Worm (Caenorhabditis elegans) whole organism, young adult: ENCODE data around the gene col-99.

Experiments
- B0035.1 ChIP-seq: sonication (generic microtip); optimal IDR thresholded peaks from 2 replicates; lab custom pipeline; 2016; ENCODE audit warnings: missing genetic modification characterization, mild to moderate bottlenecking, missing compliant biosample characterization, missing genotype, missing genetic modification reagents
- C06A6.2 ChIP-seq: fragments of 200-800 bp; sonication (Bioruptor generic); conservative IDR thresholded peaks from 2 replicates; pipeline ENCODE4 v1.3.6; 2022; ENCODE audit warnings: missing genetic modification characterization, missing compliant biosample characterization
- F22D6.2 ChIP-seq: sonication (generic microtip); optimal IDR thresholded peaks from 2 replicates; lab custom pipeline; 2016; ENCODE audit warnings: mild to moderate bottlenecking, missing genetic modification characterization, missing compliant biosample characterization
- F33H1.4 ChIP-seq: fragments of 200-800 bp; sonication (Bioruptor generic); IDR thresholded peaks from 2 replicates; pipeline ENCODE4 v1.3.6; 2022; ENCODE audit warnings: missing genetic modification reagents, missing genetic modification characterization, missing compliant biosample characterization
- F57A8.1 ChIP-seq: fragments of 200-800 bp; sonication (Bioruptor generic); optimal IDR thresholded peaks from 2 replicates; lab custom pipeline; 2018; ENCODE audit warnings: mild to moderate bottlenecking, missing genetic modification characterization, moderate library complexity, missing compliant biosample characterization
- aptf-3 ChIP-seq: fragments of 200-800 bp; sonication (Bioruptor generic); IDR thresholded peaks from 2 replicates; pipeline ENCODE4 v1.3.6; 2022; ENCODE audit warnings: missing genetic modification characterization, missing compliant biosample characterization
- attf-3 ChIP-seq: fragments of 200-800 bp; sonication (Bioruptor generic); conservative IDR thresholded peaks from 2 replicates; pipeline ENCODE4 v1.3.6; 2022; ENCODE audit warnings: missing genetic modification reagents, missing genetic modification characterization, missing compliant biosample characterization
- attf-6 ChIP-seq: fragments of 200-800 bp; sonication (Bioruptor generic); IDR thresholded peaks from 2 replicates; pipeline ENCODE4 v1.3.6; 2022; ENCODE audit warnings: missing genetic modification reagents, missing genetic modification characterization, missing compliant biosample characterization
- cebp-2 ChIP-seq: fragments of 200-800 bp; sonication (Bioruptor generic); IDR thresholded peaks from 2 replicates; pipeline ENCODE4 v1.3.6; 2022; ENCODE audit warnings: missing genetic modification characterization, missing compliant biosample characterization
- ceh-27 ChIP-seq: fragments of 200-800 bp; sonication (Bioruptor generic); optimal IDR thresholded peaks from 2 replicates; lab custom pipeline; 2018; ENCODE audit warnings: mild to moderate bottlenecking, missing genetic modification characterization, moderate library complexity, missing compliant biosample characterization
- chd-7 ChIP-seq: sonication (generic microtip); optimal IDR thresholded peaks from 2 replicates; lab custom pipeline; 2016; ENCODE audit warnings: mild to moderate bottlenecking, missing genetic modification characterization, moderate library complexity, missing compliant biosample characterization
- efl-1 ChIP-seq: fragments of 150-350 bp; optimal IDR thresholded peaks from 2 replicates; lab custom pipeline; 2014; ENCODE audit warnings: missing biosample characterization, missing genetic modification reagents, missing genetic modification characterization
- egrh-3 ChIP-seq: fragments of 200-800 bp; sonication (Bioruptor generic); IDR thresholded peaks from 2 replicates; pipeline ENCODE4 v1.3.6; 2022; ENCODE audit warnings: missing genetic modification reagents, missing genetic modification characterization, missing compliant biosample characterization
- ekl-4 ChIP-seq: fragments of 200-800 bp; sonication (Bioruptor generic); IDR thresholded peaks from 2 replicates; pipeline ENCODE4 v1.3.6; 2022; ENCODE audit warnings: missing genetic modification reagents, missing genetic modification characterization, missing compliant biosample characterization
- gei-17 ChIP-seq: fragments of 200-800 bp; sonication (Bioruptor generic); optimal IDR thresholded peaks from 2 replicates; lab custom pipeline; 2018; ENCODE audit warnings: mild to moderate bottlenecking, missing genetic modification characterization, missing compliant biosample characterization
- lag-1 ChIP-seq: fragments of 200-800 bp; sonication (Bioruptor generic); IDR thresholded peaks from 2 replicates; pipeline ENCODE4 v1.3.6; 2022; ENCODE audit warnings: missing genetic modification reagents, missing genetic modification characterization, missing compliant biosample characterization
- lin-26 ChIP-seq: fragments of 200-800 bp; sonication (Bioruptor generic); IDR thresholded peaks from 2 replicates; pipeline ENCODE4 v1.3.6; 2022; ENCODE audit warnings: missing genetic modification reagents, missing genetic modification characterization, missing compliant biosample characterization
- lin-35 ChIP-seq, 3 experiments: fragments of 150-350 bp in 2 of 3; sonication (generic microtip) in 1 of 3; optimal IDR thresholded peaks; 2 replicates each; lab custom pipeline; 2014 to 2018; ENCODE audit warnings: missing biosample characterization in 3 of 3, missing genetic modification characterization in 3 of 3, missing genetic modification reagents in 3 of 3
- lin-40 ChIP-seq: sonication (generic microtip); optimal IDR thresholded peaks from 2 replicates; lab custom pipeline; 2016; ENCODE audit warnings: missing genetic modification characterization, mild to moderate bottlenecking, missing compliant biosample characterization, missing genotype, missing genetic modification reagents
- lsl-1 ChIP-seq: fragments of 200-800 bp; sonication (Bioruptor generic); optimal IDR thresholded peaks from 2 replicates; lab custom pipeline; 2018; ENCODE audit warnings: mild to moderate bottlenecking, missing genetic modification characterization, moderate library complexity, missing compliant biosample characterization
- madf-3 ChIP-seq: fragments of 200-800 bp; sonication (Bioruptor generic); IDR thresholded peaks from 2 replicates; pipeline ENCODE4 v1.3.6; 2022; ENCODE audit warnings: missing genetic modification reagents, missing genetic modification characterization, missing compliant biosample characterization
- madf-6 ChIP-seq: fragments of 200-800 bp; sonication (Bioruptor generic); IDR thresholded peaks from 2 replicates; pipeline ENCODE4 v1.3.6; 2022; ENCODE audit warnings: missing genetic modification reagents, missing genetic modification characterization, missing compliant biosample characterization
- nfya-2 ChIP-seq: fragments of 200-800 bp; sonication (Bioruptor generic); IDR thresholded peaks from 2 replicates; pipeline ENCODE4 v1.3.6; 2022; ENCODE audit warnings: missing genetic modification reagents, missing genetic modification characterization, missing compliant biosample characterization
- nhr-120 ChIP-seq: fragments of 200-800 bp; sonication (Bioruptor generic); IDR thresholded peaks from 2 replicates; pipeline ENCODE4 v1.3.6; 2022; ENCODE audit warnings: missing genetic modification characterization, missing compliant biosample characterization
- nhr-90 ChIP-seq: sonication (generic microtip); optimal IDR thresholded peaks from 2 replicates; lab custom pipeline; 2016; ENCODE audit warnings: missing genotype, mild to moderate bottlenecking, missing genetic modification characterization, missing compliant biosample characterization
- rpc-1 ChIP-seq, 2 experiments: fragments of 150-350 bp in 1 of 2; sonication (generic microtip) in 1 of 2; optimal IDR thresholded peaks; 2 replicates each; lab custom pipeline; 2014 to 2018; ENCODE audit warnings: missing biosample characterization in 1 of 2, missing genetic modification characterization in 1 of 2, missing genetic modification reagents in 1 of 2, missing genotype in 1 of 2
- sdz-38 ChIP-seq: sonication (generic microtip); optimal IDR thresholded peaks from 2 replicates; lab custom pipeline; 2016; ENCODE audit warnings: missing genotype, missing genetic modification characterization, missing compliant biosample characterization
- snpc-4 ChIP-seq, 5 experiments: fragments of 150-350 bp in 1 of 5; sonication (generic microtip) in 4 of 5; optimal IDR thresholded peaks; 2 replicates each; lab custom pipeline; 2014 to 2018; ENCODE audit warnings: missing genetic modification characterization in 5 of 5, missing biosample characterization in 3 of 5, antibody characterized with exemption in 2 of 5, mild to moderate bottlenecking in 2 of 5, missing compliant biosample characterization in 2 of 5, missing genotype in 2 of 5, moderate library complexity in 2 of 5, missing genetic modification reagents in 1 of 5
- tbx-9 ChIP-seq: sonication (generic microtip); optimal IDR thresholded peaks from 2 replicates; lab custom pipeline; 2016; ENCODE audit warnings: borderline replicate concordance, missing genetic modification characterization, inconsistent platforms, missing compliant biosample characterization
- zfh-2 ChIP-seq: fragments of 200-800 bp; sonication (Bioruptor generic); conservative IDR thresholded peaks from 2 replicates; pipeline ENCODE4 v1.3.6; 2022; ENCODE audit warnings: missing genetic modification reagents, missing genetic modification characterization, missing compliant biosample characterization
- ztf-18 ChIP-seq: sonication (generic microtip); optimal IDR thresholded peaks from 2 replicates; lab custom pipeline; 2016; ENCODE audit warnings: missing genotype, mild to moderate bottlenecking, missing genetic modification characterization, missing compliant biosample characterization
- ztf-28 ChIP-seq: fragments of 200-800 bp; sonication (Bioruptor generic); IDR thresholded peaks from 2 replicates; pipeline ENCODE4 v1.3.6; 2022; ENCODE audit warnings: missing genetic modification reagents, missing genetic modification characterization, missing compliant biosample characterization
- ztf-6 ChIP-seq: fragments of 200-800 bp; sonication (Bioruptor generic); IDR thresholded peaks from 2 replicates; pipeline ENCODE4 v1.3.6; 2022; ENCODE audit warnings: missing genetic modification reagents, missing genetic modification characterization, missing compliant biosample characterization

Gene col-99

DNA sequence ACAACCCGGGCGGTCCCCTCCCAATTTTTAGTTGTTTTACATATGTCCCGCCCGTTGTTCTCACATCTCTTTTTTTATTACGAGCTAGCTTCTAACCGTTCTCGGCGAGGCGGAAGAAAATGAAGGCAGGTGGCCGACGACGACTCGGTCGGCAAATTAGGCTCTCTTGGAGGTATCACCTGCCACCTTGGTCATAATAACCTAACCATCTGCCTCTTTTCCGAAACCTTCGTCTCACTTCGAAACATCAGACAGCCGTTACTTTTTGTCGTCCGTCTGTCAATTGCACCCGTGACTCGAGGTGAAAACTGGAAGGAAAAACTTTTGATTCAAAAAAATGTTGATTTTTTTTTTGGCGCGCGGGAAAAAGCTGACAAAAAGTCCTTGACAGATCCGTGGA is 29.8 kb upstream of the col-99 start:
- TF ChIP-seq rpc-1 (optimal IDR thresholded peaks at IDR 0.05; lab: Kevin White, UChicago) (no peak), rpc-1 (tag; optimal IDR thresholded peaks at IDR 0.05; lab: Kevin White, UChicago) (no peak), lag-1 (GFP tag; lab: Robert Waterston, UW) (no peak), snpc-4 (GFP tag; optimal IDR thresholded peaks at IDR 0.05; lab: Kevin White, UChicago) (no peak), snpc-4 (tag; optimal IDR thresholded peaks at IDR 0.05; lab: Kevin White, UChicago) (no peak), sdz-38 (no peak), attf-6 (GFP tag; lab: Robert Waterston, UW) (no peak), lin-26 (GFP tag; lab: Robert Waterston, UW) (no peak), C06A6.2 (GFP tag; lab: Robert Waterston, UW) (no peak), lsl-1 (GFP tag; lab: Kevin White, UChicago) (no peak), ztf-28 (GFP tag; lab: Robert Waterston, UW) (no peak), ekl-4 (no peak), nfya-2 (GFP tag; lab: Robert Waterston, UW) (no peak), F22D6.2 (tag; lab: Kevin White, UChicago) (no peak), egrh-3 (GFP tag; lab: Robert Waterston, UW) (no peak)

DNA sequence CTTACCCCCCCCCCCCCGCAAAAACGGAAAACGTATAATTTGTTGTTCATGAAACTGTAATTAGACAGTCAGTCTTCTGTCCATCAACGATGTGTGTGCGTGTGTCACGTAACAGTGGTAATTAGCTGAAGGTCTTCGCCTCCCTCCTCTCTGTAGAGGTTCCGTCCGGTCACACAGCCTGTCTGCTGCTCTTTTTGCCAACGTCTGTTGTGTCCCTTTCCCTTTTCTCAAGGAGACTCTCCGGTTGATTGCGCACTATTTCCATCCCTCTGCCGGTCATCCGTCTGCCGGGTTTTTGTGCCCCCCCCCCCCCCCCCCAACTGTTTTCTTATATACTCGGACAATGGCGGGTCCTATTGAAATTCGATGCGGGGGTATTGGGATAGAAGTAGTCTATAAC is 28.0 kb upstream of the col-99 start:
- TF ChIP-seq gei-17 (GFP tag; lab: Kevin White, UChicago) (no peak), lin-35 (GFP tag; optimal IDR thresholded peaks at IDR 0.05; lab: Kevin White, UChicago) (no peak), F22D6.2 (tag; lab: Kevin White, UChicago) (no peak), ceh-27 (peak; percentile 34), zfh-2 (GFP tag; lab: Robert Waterston, UW) (peak; percentile 75), egrh-3 (GFP tag; lab: Robert Waterston, UW) (peak; percentile 78; the same call in 1 of the 2 replicates), cebp-2 (GFP tag; lab: Robert Waterston, UW) (no peak), F57A8.1 (no peak), B0035.1 (tag; lab: Kevin White, UChicago) (no peak)

DNA sequence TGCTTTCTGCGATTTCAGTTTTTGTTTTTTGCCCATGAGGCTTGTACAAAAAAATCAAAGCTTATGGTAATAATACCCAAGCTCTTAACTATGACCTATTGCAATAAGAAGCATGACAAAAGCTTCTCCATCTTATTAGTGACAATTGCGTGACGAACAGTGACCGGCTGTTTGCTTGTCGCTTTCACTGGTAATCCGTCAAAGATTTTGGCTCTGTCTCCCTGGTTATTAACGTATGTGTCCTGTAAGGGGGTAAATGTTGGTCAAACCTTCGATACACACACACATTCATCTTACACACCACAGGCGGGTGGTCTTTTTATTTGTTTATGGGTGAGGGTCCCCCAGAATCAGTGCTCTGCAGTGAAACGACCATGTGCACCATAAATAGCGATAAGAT is 26.4 kb upstream of the col-99 start:
- no peak for TF ChIP-seq ztf-28 (GFP tag; lab: Robert Waterston, UW)
- TF ChIP-seq tbx-9 (tag; lab: Kevin White, UChicago) = no peak
- no peak for TF ChIP-seq madf-6
- no peak for TF ChIP-seq ztf-6
- TF ChIP-seq ceh-27 = no peak

DNA sequence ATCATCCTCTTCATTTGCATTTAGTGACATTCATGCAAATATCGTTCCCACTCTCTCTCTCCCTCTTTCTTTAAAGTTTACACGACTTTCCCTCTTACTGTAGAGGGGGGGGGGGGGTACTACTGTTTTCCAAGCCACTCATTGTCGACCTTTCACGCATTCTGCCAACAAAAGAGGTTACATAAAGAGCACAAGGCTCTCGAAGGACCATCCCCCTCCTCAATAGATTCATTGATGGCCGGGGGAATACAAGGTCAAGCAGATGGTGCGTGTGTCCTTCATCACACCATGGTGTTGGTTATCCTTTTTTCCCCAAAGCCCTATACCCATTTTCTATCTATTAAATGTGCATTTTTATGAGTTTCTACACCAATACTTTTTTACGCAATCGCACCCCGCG is 25.3 kb upstream of the col-99 start:
- TF ChIP-seq lin-26 (GFP tag; lab: Robert Waterston, UW) (no peak), nhr-120 (GFP tag; lab: Robert Waterston, UW) (no peak), F33H1.4 (GFP tag; lab: Robert Waterston, UW) (no peak), attf-6 (GFP tag; lab: Robert Waterston, UW) (no peak), attf-3 (GFP tag; lab: Robert Waterston, UW) (no peak), madf-3 (no peak), chd-7 (no peak), ztf-18 (tag; lab: Kevin White, UChicago) (no peak), ekl-4 (no peak), ceh-27 (no peak), aptf-3 (GFP tag; lab: Robert Waterston, UW) (no peak)
- TF ChIP-seq, all 124 proteins: peak for 0

DNA sequence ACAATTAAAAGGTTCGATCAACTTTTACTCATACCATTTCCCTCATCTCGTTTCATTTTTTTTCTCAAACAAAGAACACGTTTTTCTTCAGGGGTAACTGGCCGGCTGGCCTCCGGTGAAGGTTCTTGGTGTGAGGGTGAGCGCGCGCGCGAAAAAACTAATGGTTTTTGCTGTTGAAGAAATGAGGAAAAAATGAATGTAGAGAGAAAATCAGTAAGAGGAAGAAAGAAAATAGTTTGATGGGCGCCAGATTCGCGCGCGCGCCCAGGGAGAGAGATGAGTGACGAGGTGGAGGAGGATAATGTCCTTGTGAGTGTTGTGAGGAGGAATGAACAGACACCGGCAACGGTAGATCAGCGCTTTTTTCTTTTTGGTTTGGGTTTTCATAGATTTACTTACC is 23.3 kb upstream of the col-99 start:
- 0 out of 2 replicates have a peak, but pooled peaks have one; percentile 14 for TF ChIP-seq zfh-2 (GFP tag; lab: Robert Waterston, UW)
- no peak for TF ChIP-seq lin-40
- TF ChIP-seq nhr-90 = no peak
- peak; percentile 39 for TF ChIP-seq efl-1 (GFP tag; lab: Kevin White, UChicago)
